Fruit fly (Drosophila melanogaster) whole organism, larva: ENCODE results near the gene Orp8.

Experiments
- noc ChIP-seq: fragments of 200-800 bp; sonication (Bioruptor generic); optimal IDR thresholded peaks from 3 replicates; lab custom pipeline; 2019; ENCODE audit warnings: missing biosample characterization, mild to moderate bottlenecking, missing genetic modification characterization, moderate library complexity

Gene Orp8

DNA sequence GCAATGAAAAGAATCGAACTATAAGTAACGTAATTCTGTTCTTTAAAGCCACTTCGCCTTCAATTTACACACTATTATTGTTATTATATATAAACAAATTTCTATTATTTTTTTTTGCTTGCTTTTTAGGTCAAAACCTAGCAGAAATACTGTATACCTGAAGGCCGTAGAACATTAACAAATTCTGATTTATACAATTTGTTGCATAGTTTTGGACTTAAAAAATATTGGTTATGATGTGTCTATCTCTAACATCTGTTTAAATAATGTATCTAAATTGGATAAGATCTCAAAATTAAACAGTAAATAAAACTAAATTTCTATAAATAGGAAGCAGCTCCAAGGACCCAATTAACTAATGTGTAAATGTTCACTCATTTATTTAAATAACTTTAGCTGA is 3.3 kb upstream of the Orp8 start:
- no peak for TF ChIP-seq noc

DNA sequence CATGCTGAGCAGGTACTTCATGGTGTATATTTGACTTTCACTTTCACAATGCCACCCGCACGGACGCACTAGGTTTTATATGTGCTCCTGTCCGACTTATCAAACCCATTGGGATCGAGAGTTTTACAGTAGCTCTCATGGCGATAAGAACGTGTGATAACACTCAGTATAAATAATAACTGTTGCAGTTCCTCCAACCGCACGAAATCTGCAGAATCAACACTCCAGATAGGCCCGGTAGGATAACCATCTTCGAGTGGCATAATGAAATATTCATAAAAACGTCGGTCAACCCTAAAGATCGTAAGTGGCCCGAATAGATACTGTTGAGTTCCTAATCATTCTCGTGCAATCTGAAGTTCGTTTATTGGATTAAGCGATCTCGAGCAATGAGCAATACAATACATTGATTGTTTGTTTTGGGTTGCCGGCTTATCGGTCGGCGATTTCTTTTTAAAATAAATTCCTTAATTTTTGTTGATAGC is 1.6 kb upstream of the Orp8 start, which contains the start of gene CG4362:
Gene CG4362, minus strand, starts transcription at position 51 of the 485 bp plus-strand sequence.
- TF ChIP-seq noc, result peak; percentile 98

- no peak for TF ChIP-seq noc
Measured at dm6 chr3R:20309661-20310497, 735 bp downstream of the Orp8 start.

DNA sequence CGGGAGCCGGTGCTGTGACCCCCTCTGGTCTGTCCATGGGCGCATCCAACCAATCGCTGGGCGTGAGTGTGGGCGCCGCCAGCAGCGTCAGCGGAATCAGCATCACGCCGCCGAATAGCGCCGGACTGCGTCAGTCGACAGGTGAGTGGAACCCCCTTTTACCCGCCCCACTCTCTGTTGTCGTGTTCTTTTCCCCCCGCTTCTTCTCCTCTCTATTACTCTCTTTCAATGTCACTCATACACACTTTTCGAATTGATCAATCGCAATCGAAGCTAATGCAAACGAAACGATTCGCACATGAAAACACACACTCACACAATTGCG is 1.3 kb downstream of the Orp8 start:
- no peak for TF ChIP-seq noc

- peak; percentile 60 for TF ChIP-seq noc
Measured at dm6 chr3R:20310905-20311304, 1.8 kb downstream of the Orp8 start.

DNA sequence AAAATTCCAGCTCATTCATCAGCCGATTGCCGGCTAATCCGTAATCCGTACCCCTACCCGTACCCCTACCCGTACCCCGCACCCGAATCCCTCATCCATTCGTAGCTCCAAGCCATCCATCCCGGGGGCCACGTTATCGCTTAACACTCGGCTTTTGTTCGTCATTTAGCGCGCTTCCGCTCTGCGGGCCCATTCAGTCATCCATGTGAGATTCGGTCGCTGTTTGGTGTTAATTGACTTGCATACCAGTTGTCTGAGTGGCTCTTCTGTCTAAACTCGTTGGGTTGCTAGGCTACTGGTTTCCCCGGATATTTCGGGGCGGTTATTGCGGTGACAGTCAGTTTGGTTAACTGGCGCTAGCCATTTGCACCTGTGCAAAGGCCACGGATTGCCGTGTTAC is 2.3 kb downstream of the Orp8 start:
- no peak for TF ChIP-seq noc

dm6 chr3R:20312838-20313237 is 3.7 kb downstream of the Orp8 start:
- TF ChIP-seq noc, result peak; percentile 95

DNA sequence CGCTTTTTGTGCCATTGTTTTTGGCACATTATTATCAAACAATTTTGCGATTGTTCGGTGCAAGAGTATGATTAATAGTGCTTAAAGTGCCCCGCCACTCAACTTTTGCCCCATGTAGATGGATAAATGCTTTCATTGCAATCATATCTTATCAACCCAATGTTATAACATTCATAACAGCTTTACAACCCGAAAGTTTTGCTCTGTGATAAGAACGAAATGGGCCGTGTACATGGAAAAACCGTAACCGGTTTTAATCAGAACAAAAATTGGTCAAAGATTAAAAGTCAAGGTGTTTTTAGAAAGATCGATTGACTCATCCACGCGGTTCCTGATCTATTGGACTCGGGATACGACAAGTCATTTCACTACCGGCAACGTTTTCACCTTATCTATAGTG is 7.5 kb downstream of the Orp8 start:
- TF ChIP-seq noc, result peak; percentile 18

- TF ChIP-seq noc, result peak; percentile 76
Measured at dm6 chr3R:20317402-20318165, 8.4 kb downstream of the Orp8 start.

DNA sequence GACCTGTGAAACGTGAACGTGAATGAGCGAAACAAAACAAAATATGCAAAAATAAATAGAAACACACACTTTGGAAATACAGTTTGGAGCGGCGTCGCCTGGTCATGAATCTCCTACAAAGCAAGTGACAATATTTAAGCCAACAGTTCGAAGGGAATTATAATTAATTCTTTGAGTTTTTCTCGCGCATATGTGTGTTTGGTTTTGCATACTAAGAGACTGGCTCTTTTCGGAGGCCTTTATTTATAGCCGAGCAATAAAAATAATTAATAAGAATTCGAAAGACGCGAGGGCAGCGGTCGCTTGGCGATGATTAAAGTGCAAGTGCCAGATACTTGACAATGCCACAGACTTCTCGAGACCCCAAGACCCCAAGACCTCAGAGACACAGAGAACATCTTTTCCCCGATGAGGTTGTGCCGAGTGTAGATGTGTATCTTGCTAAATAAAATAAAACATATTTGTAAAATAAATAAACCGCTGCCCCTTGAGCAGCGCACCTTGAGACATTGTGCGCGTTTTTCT is 9.1 kb downstream of the Orp8 start:
- TF ChIP-seq noc, result no peak

DNA sequence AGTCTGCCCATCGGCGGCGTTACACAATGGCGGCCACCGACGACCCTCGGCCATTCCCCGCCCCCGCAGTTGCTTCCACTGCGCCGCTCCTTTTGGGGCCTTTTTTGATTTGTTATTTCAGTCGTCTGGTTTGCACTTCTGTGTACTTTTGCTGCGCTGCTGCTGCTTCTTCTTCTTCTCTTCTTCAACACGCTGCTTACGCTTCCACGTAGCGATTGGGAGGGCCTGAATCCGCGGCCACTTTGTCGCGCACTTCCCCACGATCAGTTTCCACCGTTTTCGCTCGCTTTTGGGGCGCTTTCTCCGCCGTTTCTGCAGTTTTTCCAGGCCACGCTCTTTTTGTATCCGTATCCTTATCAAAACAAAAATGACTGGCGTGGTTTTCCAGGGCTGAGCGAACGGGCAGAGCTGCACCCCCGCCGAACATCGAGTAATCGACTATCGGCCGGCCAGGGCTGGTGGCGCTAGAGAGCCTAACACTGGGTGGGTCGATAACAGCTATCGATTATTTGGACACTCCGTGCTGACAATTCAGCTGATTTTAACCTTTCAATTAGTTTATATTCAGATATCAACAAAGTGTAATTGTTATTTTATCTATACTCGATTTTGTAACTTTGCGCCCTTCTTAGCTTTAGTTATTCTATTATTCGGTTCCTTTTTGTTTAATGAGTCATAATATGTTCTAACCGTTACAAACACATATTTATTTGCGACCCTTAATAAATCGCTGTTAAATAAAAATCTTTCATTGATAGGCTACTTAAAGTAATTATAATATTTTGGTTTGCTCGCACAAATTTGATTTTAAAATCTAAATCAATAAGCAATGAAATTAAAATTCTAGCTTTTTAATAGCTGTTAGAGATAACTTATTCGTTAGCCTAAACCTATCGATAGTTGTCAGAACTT is 18.7 kb downstream of the Orp8 start, which contains the start of the genes CG4360 and Sirt2:
Gene CG4360, minus strand, starts transcription at position 432 of the 912 bp plus-strand sequence.
Gene Sirt2, plus strand, starts transcription at position 894 of the 912 bp plus-strand sequence.
- TF ChIP-seq noc, result no peak

DNA sequence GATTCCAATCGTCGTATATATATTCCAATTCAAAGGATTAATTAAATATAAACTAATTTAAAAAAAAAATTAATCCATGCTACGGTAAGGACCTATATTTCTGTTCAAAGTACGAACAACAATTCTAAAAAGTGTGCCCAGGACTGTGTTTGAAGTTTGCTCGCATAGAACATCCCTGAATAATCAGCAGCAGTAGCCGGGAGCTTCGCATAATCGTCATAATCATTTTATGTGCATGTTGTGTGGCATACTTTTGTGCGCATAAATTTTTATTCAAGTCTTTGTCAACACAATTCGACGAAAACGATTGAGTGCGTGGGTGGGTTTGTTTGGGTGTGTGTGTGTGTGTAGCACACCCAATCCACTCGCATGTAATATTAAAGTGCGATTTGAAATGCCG is 23.5 kb downstream of the Orp8 start:
- TF ChIP-seq noc, result no peak

DNA sequence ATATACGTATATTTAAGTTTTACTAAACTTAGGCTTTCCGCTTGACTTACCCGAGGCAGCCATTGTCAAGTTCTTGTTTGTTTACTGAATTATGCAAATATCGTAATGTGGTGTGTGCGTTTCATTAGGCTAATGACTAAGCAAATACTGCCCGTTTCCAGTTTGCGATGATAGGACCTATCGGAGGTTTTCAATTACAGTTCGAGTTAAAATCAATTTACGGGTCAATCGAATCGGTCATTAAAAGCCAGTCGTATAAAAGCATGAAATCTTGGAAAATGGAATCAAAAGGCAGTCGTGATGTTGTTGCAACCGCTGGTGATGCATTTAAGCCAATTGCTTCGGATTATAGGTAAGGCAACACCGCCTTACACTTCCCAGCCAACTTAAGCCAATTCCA is 29.5 kb downstream of the Orp8 start, which contains the start of gene Ir92a:
Gene Ir92a, plus strand, starts transcription at position 301 of the 400 bp plus-strand sequence.
- no peak for TF ChIP-seq noc

- no peak for TF ChIP-seq noc
Measured at dm6 chr3R:20346903-20347302, 37.8 kb downstream of the Orp8 start.

DNA sequence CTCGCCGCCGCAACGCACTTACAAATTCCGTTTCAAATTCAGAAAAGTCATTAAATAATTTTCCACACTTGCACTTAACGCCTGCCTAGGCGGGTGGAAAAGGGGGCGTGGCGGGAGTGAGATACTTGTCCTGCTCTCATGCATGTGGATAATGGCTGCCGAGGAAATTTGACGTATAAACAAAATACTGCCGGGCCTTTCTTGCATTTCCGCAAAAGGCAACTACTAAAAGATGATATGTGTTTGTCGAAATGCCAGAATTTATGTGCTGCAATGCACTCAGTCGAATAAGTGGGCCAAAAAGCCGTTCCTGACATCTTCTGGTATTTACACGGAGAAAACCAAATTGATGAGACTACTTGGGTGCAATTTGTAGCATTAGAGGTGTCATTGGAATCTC is 41.1 kb downstream of the Orp8 start:
- TF ChIP-seq noc, result no peak

dm6 chr3R:20360008-20360407 is 50.9 kb downstream of the Orp8 start, which contains the start of gene MtnC:
Gene MtnC (plus strand): TSS chr3R:20360308.
- no peak for TF ChIP-seq noc
